Worm (Caenorhabditis elegans): ENCODE results near the gene srsx-21.
A peak's percentile ranks its signal among the peaks of the same experiment; 100 is the strongest.

Gene srsx-21

DNA sequence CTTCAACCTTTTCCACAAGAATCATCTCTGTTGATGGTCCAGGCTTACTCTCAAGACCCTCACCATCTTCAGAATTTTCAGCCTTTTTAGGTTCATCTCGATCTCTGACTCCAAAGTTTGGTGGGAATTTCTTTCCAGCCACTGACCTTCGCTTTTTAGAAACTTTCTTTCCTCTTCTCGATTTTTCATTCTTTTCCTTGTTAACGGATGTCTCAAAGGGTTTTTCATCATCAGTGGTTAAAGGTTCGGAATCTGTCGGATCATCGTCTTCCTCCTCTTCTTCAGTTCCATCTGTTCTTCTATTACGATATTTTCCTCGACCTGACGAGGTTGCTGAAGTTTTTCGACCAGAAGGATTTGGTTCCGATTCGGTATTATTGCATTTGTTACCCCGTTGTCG is 10.8 kb downstream of the srsx-21 start:
- TF ChIP-seq sptf-1 (tag; optimal IDR thresholded peaks at IDR 0.05) (no peak), flh-1 (GFP tag; optimal IDR thresholded peaks at IDR 0.05) (no peak), nhr-237 (tag; optimal IDR thresholded peaks at IDR 0.05) (no peak), ham-2 (GFP tag; optimal IDR thresholded peaks at IDR 0.05) (no peak), M03D4.4 (tag; optimal IDR thresholded peaks at IDR 0.05) (no peak), ceh-39 (tag; optimal IDR thresholded peaks at IDR 0.05) (no peak), mep-1 (tag; optimal IDR thresholded peaks at IDR 0.05) (no peak), unc-120 (tag; optimal IDR thresholded peaks at IDR 0.05; ENCODE audit: poor library complexity, severe bottlenecking) (no peak), elt-3 (tag; optimal IDR thresholded peaks at IDR 0.05) (no peak), pha-4 (tag; optimal IDR thresholded peaks at IDR 0.05) (no peak), nhr-12 (tag; optimal IDR thresholded peaks at IDR 0.05) (no peak), lin-32 (GFP tag; optimal IDR thresholded peaks at IDR 0.05) (no peak), mab-5 (tag; optimal IDR thresholded peaks at IDR 0.05) (no peak), hlh-1 (tag; optimal IDR thresholded peaks at IDR 0.05) (no peak), nhr-76 (tag; optimal IDR thresholded peaks at IDR 0.05) (no peak)

DNA sequence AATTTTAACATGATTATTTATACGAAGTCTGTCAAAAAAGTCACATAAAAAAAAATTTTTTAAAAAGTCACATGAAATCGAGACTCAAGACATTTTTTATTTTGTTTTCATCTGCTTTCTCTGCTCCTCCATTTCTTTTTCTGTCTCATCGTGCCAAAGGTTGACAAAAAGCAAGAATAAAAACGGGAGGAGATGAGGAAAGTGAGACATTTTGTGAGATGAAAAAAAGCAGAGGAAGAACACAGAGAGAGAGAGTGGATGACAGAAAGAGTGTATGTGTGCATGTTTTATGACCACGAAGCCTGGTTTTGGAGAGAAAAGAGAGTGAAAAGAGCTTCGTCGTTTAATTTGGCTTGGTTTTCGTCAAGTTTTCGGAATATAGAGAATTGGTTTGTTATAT is 16.0 kb downstream of the srsx-21 start:
- TF ChIP-seq unc-39 (tag; optimal IDR thresholded peaks at IDR 0.05), result no peak
- no peak for TF ChIP-seq cnd-1 (tag; optimal IDR thresholded peaks at IDR 0.05)
- TF ChIP-seq nhr-12 (tag; optimal IDR thresholded peaks at IDR 0.05), result no peak
- TF ChIP-seq ham-2 (GFP tag; optimal IDR thresholded peaks at IDR 0.05), result no peak

DNA sequence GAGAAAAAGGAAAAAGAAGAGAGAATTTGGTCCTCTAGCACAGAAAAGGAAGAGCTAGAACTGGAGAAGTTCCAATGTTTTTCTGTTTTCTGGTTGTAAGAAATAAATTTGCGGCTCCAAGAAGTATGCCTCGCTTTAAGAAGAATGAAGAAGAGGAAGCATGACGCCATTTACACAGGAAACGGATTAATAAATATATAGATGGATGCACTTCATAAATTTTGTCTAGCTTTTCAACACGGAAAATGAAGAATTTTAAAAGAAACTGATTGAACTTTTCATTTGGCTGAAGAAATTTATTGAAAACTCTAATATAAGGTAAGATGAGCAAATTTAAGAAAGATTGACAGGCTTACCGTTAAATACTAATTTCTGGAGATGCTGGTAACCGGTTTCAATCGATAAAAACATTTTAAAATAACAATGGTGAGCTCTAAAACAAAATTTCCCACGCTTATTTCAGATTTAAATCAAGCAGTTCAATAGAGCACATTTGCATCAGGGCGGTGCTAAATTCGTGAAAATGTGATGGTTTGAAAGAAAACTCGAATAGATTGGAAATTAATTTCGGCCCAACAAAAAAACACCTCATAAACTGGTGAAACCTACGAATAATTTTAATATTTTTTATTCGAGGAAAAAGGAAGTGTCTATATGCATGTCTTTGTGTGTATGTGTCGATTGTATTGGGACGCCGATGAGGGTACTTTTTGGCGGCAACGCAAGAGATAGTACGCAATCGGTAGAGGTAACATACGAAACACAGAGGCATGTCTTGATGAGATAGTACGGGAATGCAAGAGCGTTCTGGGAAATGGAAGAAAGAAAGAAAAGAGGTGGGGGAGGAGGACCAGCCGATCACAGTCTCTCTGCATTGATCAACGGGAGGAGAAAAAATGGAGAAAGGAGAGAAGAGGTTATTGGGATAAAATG is 18.4 kb downstream of the srsx-21 start:
- TF ChIP-seq unc-120 (tag; optimal IDR thresholded peaks at IDR 0.05; ENCODE audit: poor library complexity, severe bottlenecking), result no peak
- no peak for TF ChIP-seq elt-3 (tag; optimal IDR thresholded peaks at IDR 0.05)
- TF ChIP-seq lin-13 (tag; optimal IDR thresholded peaks at IDR 0.05), result no peak
- no peak for TF ChIP-seq nhr-12 (tag; optimal IDR thresholded peaks at IDR 0.05)
- no peak for TF ChIP-seq mab-5 (tag; optimal IDR thresholded peaks at IDR 0.05)
- no peak for TF ChIP-seq drap-1 (GFP tag; optimal IDR thresholded peaks at IDR 0.05)
- TF ChIP-seq hlh-1 (tag; optimal IDR thresholded peaks at IDR 0.05), result no peak
- no peak for TF ChIP-seq sem-2 (GFP tag; optimal IDR thresholded peaks at IDR 0.05)
- no peak for TF ChIP-seq lin-32 (GFP tag; optimal IDR thresholded peaks at IDR 0.05)
- TF ChIP-seq ces-1 (GFP tag; optimal IDR thresholded peaks at IDR 0.05), result peak; percentile 26
- no peak for TF ChIP-seq nhr-28 (tag; optimal IDR thresholded peaks at IDR 0.05)
- no peak for TF ChIP-seq ceh-43 (GFP tag; optimal IDR thresholded peaks at IDR 0.05)
- peak; percentile 2 for TF ChIP-seq mep-1 (tag; optimal IDR thresholded peaks at IDR 0.05)
- no peak for TF ChIP-seq nhr-2 (tag; optimal IDR thresholded peaks at IDR 0.05)
- no peak for TF ChIP-seq ham-2 (GFP tag; optimal IDR thresholded peaks at IDR 0.05)
- peak; percentile 12 for TF ChIP-seq mls-2 (tag; optimal IDR thresholded peaks at IDR 0.05)
- no peak for TF ChIP-seq cnd-1 (tag; optimal IDR thresholded peaks at IDR 0.05)
- no peak for TF ChIP-seq unc-62 (GFP tag; optimal IDR thresholded peaks at IDR 0.05)
- TF ChIP-seq ceh-39 (tag; optimal IDR thresholded peaks at IDR 0.05), result peak; percentile 49
- TF ChIP-seq zip-8 (tag; optimal IDR thresholded peaks at IDR 0.05), result no peak
- TF ChIP-seq lsy-2 (tag; optimal IDR thresholded peaks at IDR 0.05), result peak; percentile 19
- TF ChIP-seq M03D4.4 (tag; optimal IDR thresholded peaks at IDR 0.05), result peak; percentile 19
- TF ChIP-seq nhr-76 (tag; optimal IDR thresholded peaks at IDR 0.05), result no peak
- TF ChIP-seq snpc-4 (tag; optimal IDR thresholded peaks at IDR 0.05), result no peak
- no peak for TF ChIP-seq ceh-83 (GFP tag; optimal IDR thresholded peaks at IDR 0.05)
- no peak for TF ChIP-seq unc-39 (tag; optimal IDR thresholded peaks at IDR 0.05)

DNA sequence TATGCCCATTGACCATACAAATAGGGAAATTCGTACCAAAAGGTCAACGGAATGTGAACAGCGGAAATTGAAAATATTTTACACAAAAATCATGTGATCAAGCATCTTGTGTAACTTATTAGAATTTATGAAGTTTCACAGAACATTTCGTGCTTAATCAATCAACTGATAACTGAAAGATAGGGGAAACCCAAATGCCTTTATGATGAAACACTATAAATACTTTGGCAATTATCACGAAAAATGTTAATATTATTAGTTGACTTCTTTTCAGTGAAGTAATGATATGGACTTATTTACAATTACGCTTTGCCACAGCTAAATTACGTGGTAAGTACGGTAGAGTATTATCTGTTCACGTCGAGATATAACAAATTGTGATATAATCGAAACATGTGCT is 19.2 kb downstream of the srsx-21 start:
- TF ChIP-seq lsy-2 (tag; optimal IDR thresholded peaks at IDR 0.05) (no peak), mep-1 (tag; optimal IDR thresholded peaks at IDR 0.05) (no peak), nhr-12 (tag; optimal IDR thresholded peaks at IDR 0.05) (no peak), tbx-8 (GFP tag; optimal IDR thresholded peaks at IDR 0.05) (no peak), unc-62 (GFP tag; optimal IDR thresholded peaks at IDR 0.05) (no peak), mls-2 (tag; optimal IDR thresholded peaks at IDR 0.05) (no peak), elt-3 (tag; optimal IDR thresholded peaks at IDR 0.05) (no peak), pha-4 (tag; optimal IDR thresholded peaks at IDR 0.05) (no peak), nhr-237 (tag; optimal IDR thresholded peaks at IDR 0.05) (no peak), blmp-1 (tag; optimal IDR thresholded peaks at IDR 0.05) (no peak), unc-39 (tag; optimal IDR thresholded peaks at IDR 0.05) (no peak), drap-1 (GFP tag; optimal IDR thresholded peaks at IDR 0.05) (no peak), nhr-2 (tag; optimal IDR thresholded peaks at IDR 0.05) (no peak), unc-120 (tag; optimal IDR thresholded peaks at IDR 0.05; ENCODE audit: poor library complexity, severe bottlenecking) (no peak)
